Fruit fly (Drosophila melanogaster) whole organism, adult: ENCODE data around the gene CG42397.

ENCODE experiments used
- CG11617 ChIP-seq: fragments of 200-800 bp; sonication (Bioruptor generic); optimal IDR thresholded peaks from 2 replicates; lab custom pipeline; 2017; ENCODE audit warnings: mild to moderate bottlenecking, missing biosample characterization, missing genetic modification reagents, missing genetic modification characterization
- CG12768 ChIP-seq: fragments of 200-800 bp; sonication (Bioruptor generic); optimal IDR thresholded peaks from 2 replicates; lab custom pipeline; 2017; ENCODE audit warnings: missing biosample characterization, missing genetic modification characterization, mild to moderate bottlenecking, moderate library complexity, missing genetic modification reagents
- CG14711 ChIP-seq: fragments of 200-800 bp; sonication (Bioruptor generic); optimal IDR thresholded peaks from 2 replicates; lab custom pipeline; 2018; ENCODE audit warnings: missing biosample characterization, mild to moderate bottlenecking, missing genetic modification characterization, moderate library complexity
- CG1620 ChIP-seq: fragments of 200-800 bp; sonication (Bioruptor generic); optimal IDR thresholded peaks from 2 replicates; lab custom pipeline; 2016; ENCODE audit warnings: missing biosample characterization, missing genetic modification characterization
- CG33017 ChIP-seq: fragments of 200-800 bp; sonication (Bioruptor generic); optimal IDR thresholded peaks from 2 replicates; lab custom pipeline; 2018; ENCODE audit warnings: missing biosample characterization, mild to moderate bottlenecking, missing genetic modification characterization, moderate library complexity
- CG5204 ChIP-seq: fragments of 200-800 bp; sonication (Bioruptor generic); optimal IDR thresholded peaks from 2 replicates; lab custom pipeline; 2016; ENCODE audit warnings: missing biosample characterization, missing genetic modification characterization
- CG7045 ChIP-seq: fragments of 200-800 bp; sonication (Bioruptor generic); optimal IDR thresholded peaks from 2 replicates; lab custom pipeline; 2017; ENCODE audit warnings: missing biosample characterization, mild to moderate bottlenecking, missing genetic modification characterization
- CG7101 ChIP-seq: fragments of 200-800 bp; sonication (Bioruptor generic); optimal IDR thresholded peaks from 2 replicates; lab custom pipeline; 2018; ENCODE audit warnings: missing biosample characterization, mild to moderate bottlenecking, missing genetic modification characterization, moderate library complexity
- Clk ChIP-seq: fragments of 200-800 bp; sonication (Bioruptor generic); optimal IDR thresholded peaks from 2 replicates; lab custom pipeline; 2017; ENCODE audit warnings: missing biosample characterization, missing genetic modification characterization
- Crg-1 ChIP-seq: fragments of 200-800 bp; sonication (Bioruptor generic); optimal IDR thresholded peaks from 2 replicates; lab custom pipeline; 2016; ENCODE audit warnings: missing biosample characterization, missing genetic modification characterization
- Hr96 ChIP-seq: fragments of 200-800 bp; sonication (Bioruptor generic); optimal IDR thresholded peaks from 2 replicates; lab custom pipeline; 2016; ENCODE audit warnings: missing biosample characterization, missing genetic modification characterization
- Mnt ChIP-seq: fragments of 200-800 bp; sonication (Bioruptor generic); optimal IDR thresholded peaks from 2 replicates; lab custom pipeline; 2016; ENCODE audit warnings: missing biosample characterization, mild to moderate bottlenecking, missing genetic modification characterization
- bab1 ChIP-seq: fragments of 200-800 bp; sonication (Bioruptor generic); optimal IDR thresholded peaks from 3 replicates; lab custom pipeline; 2019; ENCODE audit warnings: missing biosample characterization, mild to moderate bottlenecking, missing genetic modification characterization, moderate library complexity
- cic ChIP-seq: fragments of 200-800 bp; sonication (Bioruptor generic); optimal IDR thresholded peaks from 2 replicates; lab custom pipeline; 2017; ENCODE audit warnings: missing biosample characterization, mild to moderate bottlenecking, missing genetic modification characterization, moderate library complexity
- cnc ChIP-seq, 2 experiments: fragments of >200 bp; optimal IDR thresholded peaks; 2 replicates each; lab custom pipeline; 2017
- kay ChIP-seq: fragments of 200-800 bp; sonication (Bioruptor generic); peaks from one replicate; lab custom pipeline; 2016; ENCODE audit warnings: missing biosample characterization, missing genetic modification characterization, borderline replicate concordance
- ovo ChIP-seq: fragments of 200-800 bp; sonication (Bioruptor generic); optimal IDR thresholded peaks from 2 replicates; lab custom pipeline; 2016; ENCODE audit warnings: missing biosample characterization, missing genetic modification characterization
- pad ChIP-seq: fragments of 200-800 bp; sonication (Bioruptor generic); optimal IDR thresholded peaks from 3 replicates; lab custom pipeline; 2017; ENCODE audit warnings: missing biosample characterization, missing genetic modification characterization, mild to moderate bottlenecking, moderate library complexity, missing genetic modification reagents
- tj ChIP-seq: fragments of 200-800 bp; sonication (Bioruptor generic); optimal IDR thresholded peaks from 3 replicates; lab custom pipeline; 2017; ENCODE audit warnings: missing biosample characterization, mild to moderate bottlenecking, missing genetic modification characterization, moderate library complexity
- toe ChIP-seq: fragments of 200-800 bp; sonication (Bioruptor generic); optimal IDR thresholded peaks from 2 replicates; lab custom pipeline; 2016; ENCODE audit warnings: missing biosample characterization, missing genetic modification characterization

CG42397 gene

DNA sequence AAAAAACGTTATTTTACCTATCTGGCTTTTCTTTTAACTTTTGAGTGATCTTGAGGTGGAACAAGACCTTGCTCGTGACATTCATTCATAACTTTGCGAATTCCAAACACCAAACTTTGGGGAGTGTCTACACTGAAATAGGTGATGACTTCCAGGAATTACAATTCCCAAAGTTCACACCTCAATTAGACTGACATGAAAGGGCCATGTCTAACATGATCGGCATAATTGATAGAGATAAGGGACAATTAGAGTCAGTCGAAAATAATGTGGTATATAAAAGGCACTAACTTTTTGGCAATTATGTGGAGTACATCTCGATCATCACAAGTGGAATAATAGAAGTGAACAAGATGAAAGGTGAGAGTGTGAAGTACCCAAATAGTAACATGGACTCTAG, 2.2 kb upstream of the CG42397 start, which contains the start of gene CG43896:
CG43896 (plus strand) TSS at position 301 of the 400 bp plus-strand sequence.
- TF ChIP-seq Crg-1 (no peak), pad (GFP tag; lab: Kevin White, UChicago) (no peak), CG33017 (tag; lab: Kevin White, UChicago) (no peak), ovo (no peak), Clk (GFP tag; lab: Kevin White, UChicago) (no peak), bab1 (no peak), tj (GFP tag; lab: Kevin White, UChicago) (no peak), Hr96 (GFP tag; lab: Kevin White, UChicago) (no peak), kay (GFP tag; lab: Kevin White, UChicago) (no peak), CG11617 (GFP tag; lab: Kevin White, UChicago) (no peak), toe (GFP tag; lab: Kevin White, UChicago) (no peak), CG14711 (tag; lab: Kevin White, UChicago) (no peak), CG7101 (no peak), cnc (optimal IDR thresholded peaks at IDR 0.05; lab: Kevin White, UChicago) (no peak), Mnt (GFP tag; lab: Kevin White, UChicago) (no peak), CG12768 (GFP tag; lab: Kevin White, UChicago) (no peak), CG5204 (GFP tag; lab: Kevin White, UChicago) (no peak), CG1620 (GFP tag; lab: Kevin White, UChicago) (no peak), cic (GFP tag; lab: Kevin White, UChicago) (no peak)

DNA sequence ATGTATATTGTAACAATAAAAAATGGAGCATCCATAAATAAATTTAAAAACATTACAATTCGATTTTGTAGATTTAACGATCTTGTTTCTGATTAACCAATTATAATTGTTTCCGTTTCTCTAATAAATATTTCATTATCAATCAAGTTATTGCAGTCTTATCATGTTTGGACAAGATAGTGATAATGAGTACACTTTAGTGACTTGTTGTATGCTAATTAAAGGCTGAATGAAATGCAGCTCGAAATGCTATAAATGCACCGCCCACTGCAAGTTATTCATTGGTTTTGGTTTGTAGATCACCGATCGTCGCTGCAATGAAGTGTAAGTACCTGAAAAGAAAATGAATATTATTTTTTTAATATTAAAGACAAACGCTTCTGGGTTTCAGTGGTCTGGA, 1.0 kb upstream of the CG42397 start, which contains the start of gene CG14125:
CG14125 (plus strand) TSS at position 301 of the 400 bp plus-strand sequence.
- TF ChIP-seq Mnt (GFP tag; lab: Kevin White, UChicago) (no peak), ovo (no peak), CG5204 (GFP tag; lab: Kevin White, UChicago) (no peak), Crg-1 (no peak), Hr96 (GFP tag; lab: Kevin White, UChicago) (no peak), bab1 (no peak)

DNA sequence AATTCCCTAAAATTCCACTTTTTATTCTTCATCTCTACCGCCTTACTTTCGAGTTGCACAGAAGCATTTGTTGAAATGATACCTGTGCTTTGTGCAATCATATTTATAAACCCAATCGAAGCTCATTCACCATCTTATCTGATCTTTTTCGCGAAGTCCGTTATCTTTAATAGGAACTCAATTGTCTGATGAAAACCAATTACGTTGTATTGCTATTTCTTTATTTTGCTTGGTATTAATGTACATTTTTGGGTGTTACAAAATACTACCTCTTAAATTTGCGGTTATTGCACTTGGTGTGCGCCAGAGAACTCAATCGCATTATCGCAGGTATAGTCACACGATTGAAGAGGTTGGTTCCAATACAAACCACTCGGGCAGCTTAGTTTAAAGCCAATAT, 711 bp downstream of the CG42397 start, which contains the start of gene Muc68E:
Muc68E (minus strand) TSS at position 101 of the 400 bp plus-strand sequence.
- TF ChIP-seq Crg-1 (no peak), Mnt (GFP tag; lab: Kevin White, UChicago) (no peak), kay (GFP tag; lab: Kevin White, UChicago) (no peak)

DNA sequence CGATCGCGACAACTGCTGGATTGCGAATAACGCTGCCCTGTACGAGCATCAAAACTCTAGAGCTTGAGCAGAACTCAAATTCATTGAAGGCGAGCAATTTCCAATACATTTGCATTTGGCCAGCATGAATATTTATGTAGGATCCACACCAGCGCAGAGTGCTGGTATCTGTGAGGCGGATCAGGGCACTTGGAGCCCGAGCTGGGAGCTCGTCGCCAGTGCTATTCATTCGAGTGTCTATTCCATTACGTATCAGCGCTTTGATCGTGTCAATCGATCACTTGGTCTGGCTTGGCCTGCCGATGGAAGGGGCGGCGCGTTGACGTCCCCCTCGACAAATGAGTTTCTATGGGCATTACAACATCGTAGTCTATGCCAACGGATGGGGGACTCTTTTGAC, 7.5 kb downstream of the CG42397 start, which contains the start of gene prc:
prc (minus strand) TSS at position 28 of the 400 bp plus-strand sequence.
- TF ChIP-seq Hr96 (GFP tag; lab: Kevin White, UChicago), result no peak

DNA sequence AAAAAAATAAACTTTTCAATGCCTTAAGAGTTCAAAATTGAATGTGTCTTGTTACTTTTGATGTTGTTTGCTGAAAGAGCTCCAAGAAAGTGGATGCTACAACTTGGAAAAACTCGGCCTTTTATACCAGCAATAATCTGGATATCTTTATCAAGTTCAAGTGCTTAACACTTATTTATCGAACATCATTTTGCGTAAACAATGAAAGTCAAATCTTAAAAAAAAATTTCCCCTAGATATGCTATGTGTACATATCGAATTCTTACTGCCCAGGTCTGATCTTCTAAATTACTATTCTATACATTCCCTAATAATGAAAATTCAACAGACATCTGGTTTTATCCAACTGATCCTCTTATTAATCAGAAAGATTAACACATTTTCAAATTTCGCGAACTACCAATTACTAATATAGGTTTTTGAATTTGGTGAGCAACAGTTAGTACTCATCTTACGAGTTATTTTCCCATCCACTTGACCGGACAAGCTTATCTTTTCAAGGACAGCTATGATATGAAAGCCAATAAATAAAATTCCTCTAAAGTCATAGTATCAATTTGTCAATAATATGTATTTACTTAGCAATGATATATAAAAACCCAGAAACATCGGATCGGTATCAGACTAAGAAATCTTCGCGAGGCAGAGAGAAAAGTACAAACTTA, 15.8 kb downstream of the CG42397 start, which contains the start of the genes CG11570 and CG43294:
CG11570 (minus strand) TSS at position 101 of the 665 bp plus-strand sequence.
CG43294 (plus strand) TSS at position 615 of the 665 bp plus-strand sequence.
- TF ChIP-seq CG7045 (GFP tag; lab: Kevin White, UChicago) (no peak), CG14711 (tag; lab: Kevin White, UChicago) (no peak), tj (GFP tag; lab: Kevin White, UChicago) (no peak), cnc (optimal IDR thresholded peaks at IDR 0.05; lab: Kevin White, UChicago) (no peak)

DNA sequence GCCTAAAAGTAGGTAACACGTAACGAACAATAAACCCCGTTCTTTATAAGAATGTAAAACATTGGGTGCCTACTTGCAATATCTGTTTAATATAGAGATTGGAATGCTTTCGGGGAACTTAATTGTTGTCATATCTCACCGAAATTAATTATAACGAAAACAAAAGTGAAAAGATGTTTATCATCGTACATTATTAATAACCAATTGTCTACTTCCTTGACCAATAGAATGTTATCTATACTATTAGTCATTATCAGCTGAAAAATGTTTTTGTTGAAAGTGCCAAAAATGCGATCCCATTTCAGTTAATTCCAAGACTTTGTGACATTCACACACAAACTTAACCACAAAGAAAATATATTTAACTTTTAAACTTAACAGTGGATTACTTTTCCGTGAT, 19.8 kb downstream of the CG42397 start, which contains the start of gene CG7248:
CG7248 (plus strand) TSS at position 301 of the 400 bp plus-strand sequence.
- TF ChIP-seq CG12768 (GFP tag; lab: Kevin White, UChicago) (no peak), Hr96 (GFP tag; lab: Kevin White, UChicago) (no peak), cic (GFP tag; lab: Kevin White, UChicago) (no peak), CG5204 (GFP tag; lab: Kevin White, UChicago) (no peak), kay (GFP tag; lab: Kevin White, UChicago) (peak; percentile 7), Clk (GFP tag; lab: Kevin White, UChicago) (no peak), toe (GFP tag; lab: Kevin White, UChicago) (no peak)

DNA sequence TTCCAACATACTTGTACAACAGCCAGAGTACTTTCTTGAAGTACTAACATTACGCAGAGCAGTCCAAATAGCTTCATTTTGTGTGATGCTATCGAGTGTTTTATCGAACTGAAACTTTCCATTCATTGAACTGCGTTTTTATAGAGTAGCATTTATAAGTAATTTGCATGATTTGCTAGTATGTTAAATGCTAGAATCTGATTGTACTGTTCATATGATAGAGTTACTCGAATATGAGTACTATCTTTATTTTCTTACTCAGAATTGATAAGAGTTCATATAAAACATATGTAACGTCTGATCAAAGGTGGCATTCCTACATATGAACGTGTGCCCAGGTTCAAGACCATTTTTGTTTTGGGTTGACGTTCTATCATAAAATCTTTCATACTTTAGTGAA, 20.4 kb downstream of the CG42397 start, which contains the start of gene obst-G:
obst-G (minus strand) TSS at position 101 of the 400 bp plus-strand sequence.
- TF ChIP-seq Clk (GFP tag; lab: Kevin White, UChicago) (no peak), pad (GFP tag; lab: Kevin White, UChicago) (no peak), ovo (no peak), bab1 (no peak), CG11617 (GFP tag; lab: Kevin White, UChicago) (no peak), Mnt (GFP tag; lab: Kevin White, UChicago) (no peak), Hr96 (GFP tag; lab: Kevin White, UChicago) (no peak), CG1620 (GFP tag; lab: Kevin White, UChicago) (no peak), cnc (optimal IDR thresholded peaks at IDR 0.05; lab: Kevin White, UChicago) (no peak), toe (GFP tag; lab: Kevin White, UChicago) (no peak), CG33017 (tag; lab: Kevin White, UChicago) (no peak), CG5204 (GFP tag; lab: Kevin White, UChicago) (no peak), CG7045 (GFP tag; lab: Kevin White, UChicago) (no peak), CG7101 (no peak), cic (GFP tag; lab: Kevin White, UChicago) (no peak), tj (GFP tag; lab: Kevin White, UChicago) (no peak)
